Worm (Caenorhabditis elegans): ENCODE results near the gene srg-39.

ce11 chrV:11131801-11132200 is 20.4 kb downstream of the srg-39 start:
- TF ChIP-seq ama-1 (optimal IDR thresholded peaks at IDR 0.05) (no peak), pes-1 (GFP tag; IDR thresholded peaks at IDR 0.05) (no peak), hnd-1 (tag; optimal IDR thresholded peaks at IDR 0.05) (no peak), tra-4 (tag; optimal IDR thresholded peaks at IDR 0.05) (no peak), hmg-4 (GFP tag; optimal IDR thresholded peaks at IDR 0.05) (no peak), aly-1 (tag; optimal IDR thresholded peaks at IDR 0.05) (no peak), tbx-37 (GFP tag; conservative IDR thresholded peaks at IDR 0.05) (no peak)

All from whole organism, early embryonic.